Fruit fly (Drosophila melanogaster) whole organism, wandering third instar larva: ENCODE data around the gene EMC3.

Experiments used
- Dfd ChIP-seq: fragments of >200 bp; optimal IDR thresholded peaks from 2 replicates; lab custom pipeline; 2017; ENCODE audit warnings: missing biosample characterization, missing genetic modification characterization
- Jra ChIP-seq: sonication (Bioruptor generic); optimal IDR thresholded peaks from 2 replicates; lab custom pipeline; 2016; ENCODE audit warnings: missing biosample characterization, missing genetic modification characterization
- dl ChIP-seq, 2 experiments: fragments of 175-275, 200-275 bp in 1 of 2; fragments of 200-275 bp in 1 of 2; sonication (Bioruptor generic); optimal IDR thresholded peaks; lab custom pipeline; 2018; ENCODE audit warnings: mild to moderate bottlenecking in 2 of 2, missing biosample characterization in 2 of 2, missing genetic modification characterization in 2 of 2, moderate library complexity in 2 of 2; ENCODE audit not compliant: partially characterized antibody in 2 of 2, insufficient read depth in 1 of 2
- dsf ChIP-seq: sonication (Bioruptor generic); optimal IDR thresholded peaks from 2 replicates; lab custom pipeline; 2016; ENCODE audit warnings: missing biosample characterization, missing genetic modification characterization, borderline replicate concordance
- lola ChIP-seq: fragments of >200 bp; optimal IDR thresholded peaks from 2 replicates; lab custom pipeline; 2017; ENCODE audit warnings: missing biosample characterization, missing genetic modification characterization
- psq ChIP-seq: fragments of 200-800 bp; sonication (Bioruptor generic); optimal IDR thresholded peaks from 3 replicates; lab custom pipeline; 2017; ENCODE audit warnings: missing biosample characterization, mild to moderate bottlenecking, missing genetic modification characterization, moderate library complexity
- sage ChIP-seq: fragments of 200-800 bp; sonication (Bioruptor generic); optimal IDR thresholded peaks from 2 replicates; lab custom pipeline; 2016; ENCODE audit warnings: missing biosample characterization, mild to moderate bottlenecking, missing genetic modification characterization
- sv ChIP-seq: fragments of 200-800 bp; sonication (Bioruptor generic); optimal IDR thresholded peaks from 3 replicates; lab custom pipeline; 2016; ENCODE audit warnings: missing biosample characterization, missing genetic modification characterization
- usp ChIP-seq: fragments of >200 bp; optimal IDR thresholded peaks from 2 replicates; lab custom pipeline; 2017; ENCODE audit warnings: missing biosample characterization, missing genetic modification characterization

- TF ChIP-seq psq (GFP tag; lab: Kevin White, UChicago) (no peak), lola (GFP tag; lab: Kevin White, UChicago) (no peak), sv (GFP tag; lab: Kevin White, UChicago) (peak; percentile 8), Dfd (GFP tag; lab: Kevin White, UChicago) (no peak), dl (GFP tag; optimal IDR thresholded peaks at IDR 0.05; lab: Kevin White, UChicago; ENCODE audit: insufficient read depth in 1 of 2, partially characterized antibody in 2 of 2) (no peak), Jra (no peak), sage (GFP tag; lab: Kevin White, UChicago) (no peak), dsf (GFP tag; lab: Kevin White, UChicago) (no peak), usp (GFP tag; lab: Kevin White, UChicago) (no peak)
Observed at dm6 chr2L:10697992-10698391, 34.2 kb downstream of the EMC3 start, which contains the start of gene CG7300.
